Worm (Caenorhabditis elegans) whole organism, L3 larva: ENCODE results near the gene T28A8.5.

Experiments used
- skn-1 ChIP-seq: fragments of 150-350 bp; optimal IDR thresholded peaks from 2 replicates; lab custom pipeline; 2014; ENCODE audit warnings: missing biosample characterization, missing genetic modification characterization
- ztf-4 ChIP-seq: fragments of 150-350 bp; optimal IDR thresholded peaks from 2 replicates; lab custom pipeline; 2014; ENCODE audit warnings: missing biosample characterization, missing genetic modification characterization

DNA sequence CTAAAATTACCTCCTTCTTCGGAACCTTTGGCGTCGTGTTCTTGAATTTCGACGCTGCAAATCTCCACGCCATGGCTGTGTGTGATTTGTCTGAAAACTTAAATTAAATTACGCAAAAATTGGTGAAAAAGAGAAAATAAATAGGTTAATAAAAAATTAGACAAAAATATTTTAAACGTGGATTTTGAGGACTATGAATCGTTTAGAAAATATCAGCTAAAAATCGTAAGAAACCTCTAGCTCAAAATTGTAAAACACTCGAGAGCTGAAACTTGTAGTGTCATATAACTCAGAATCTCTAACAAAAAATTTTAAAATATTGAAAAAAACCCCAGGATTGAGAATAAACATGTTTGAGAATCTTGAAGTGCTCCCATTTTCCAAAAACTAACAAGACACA, 22.6 kb downstream of the T28A8.5 start, which contains the start of gene pod-1:
- no peak for TF ChIP-seq skn-1
- no peak for TF ChIP-seq ztf-4 (tag; lab: Kevin White, UChicago)
